Fruit fly (Drosophila melanogaster): Measurements from ENCODE around the gene CG31975.
A peak's percentile ranks its signal among the peaks of the same experiment; 100 is the strongest.

The CG31975 gene

DNA sequence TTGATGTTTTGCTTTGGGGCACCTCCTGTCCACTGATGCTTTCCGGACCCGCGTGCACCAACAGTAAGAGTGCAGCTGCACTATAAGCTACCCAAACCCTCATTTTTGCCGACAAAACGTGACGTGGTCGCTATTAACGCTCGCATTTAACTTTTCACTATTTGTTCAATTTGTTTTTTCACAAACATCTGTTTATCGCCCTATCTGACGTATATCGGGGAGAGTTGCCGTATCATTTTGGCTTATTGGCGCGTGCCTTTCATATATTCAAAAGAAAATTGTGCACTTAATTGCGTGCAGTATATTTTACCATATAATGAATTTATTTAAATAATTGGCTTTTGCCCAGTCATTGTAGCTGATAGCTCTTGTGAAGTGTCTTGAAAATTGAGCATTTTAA lies 34.3 kb downstream of the CG31975 start, which contains the start of the genes Nhe1 and Sam-S (continued):
- TF ChIP-seq CG10274 (GFP tag; optimal IDR thresholded peaks at IDR 0.05): no peak
- TF ChIP-seq Nf-YC (tag; optimal IDR thresholded peaks at IDR 0.05): no peak
- TF ChIP-seq al (GFP tag; IDR thresholded peaks at IDR 0.05): no peak
- TF ChIP-seq CG15479 (GFP tag; optimal IDR thresholded peaks at IDR 0.05): no peak
- TF ChIP-seq HLH4C (GFP tag; IDR thresholded peaks at IDR 0.05; ENCODE audit: partially characterized antibody): no peak
- 0 out of 2 replicates have a peak, but pooled peaks have one; percentile 39 for TF ChIP-seq nerfin-2 (GFP tag; IDR thresholded peaks at IDR 0.05; ENCODE audit: partially characterized antibody)
- TF ChIP-seq bowl (GFP tag; IDR thresholded peaks at IDR 0.05): no peak
- TF ChIP-seq onecut (GFP tag; IDR thresholded peaks at IDR 0.05): no peak
- TF ChIP-seq Usf (GFP tag; optimal IDR thresholded peaks at IDR 0.05): no peak
- TF ChIP-seq klu (GFP tag; IDR thresholded peaks at IDR 0.05): no peak
- no peak for TF ChIP-seq bsh (GFP tag; optimal IDR thresholded peaks at IDR 0.05)
- TF ChIP-seq CG11560 (tag; IDR thresholded peaks at IDR 0.05): no peak
- TF ChIP-seq CG6791 (GFP tag; IDR thresholded peaks at IDR 0.05; ENCODE audit: partially characterized antibody): 0 out of 3 replicates have a peak, but pooled peaks have one; percentile 27
- TF ChIP-seq E2f2 (GFP tag; IDR thresholded peaks at IDR 0.05): peak; percentile 89
- no peak for TF ChIP-seq CG7556 (GFP tag; optimal IDR thresholded peaks at IDR 0.05)
- no peak for TF ChIP-seq HmgZ (tag; optimal IDR thresholded peaks at IDR 0.05)
- no peak for TF ChIP-seq CG9797 (GFP tag; optimal IDR thresholded peaks at IDR 0.05)
- peak; percentile 83 for TF ChIP-seq MESR4 (GFP tag; optimal IDR thresholded peaks at IDR 0.05)
- no peak for TF ChIP-seq Dad (GFP tag; optimal IDR thresholded peaks at IDR 0.05)
- TF ChIP-seq maf-S (GFP tag; optimal IDR thresholded peaks at IDR 0.05): no peak
- TF ChIP-seq pum (GFP tag; optimal IDR thresholded peaks at IDR 0.05): no peak
- TF ChIP-seq crp (GFP tag; optimal IDR thresholded peaks at IDR 0.05): peak in 1 of 2 experiments; percentile 78
- TF ChIP-seq Elba2 (GFP tag; optimal IDR thresholded peaks at IDR 0.05): no peak
- no peak for TF ChIP-seq hkb (optimal IDR thresholded peaks at IDR 0.05)
- TF ChIP-seq hkb (GFP tag; IDR thresholded peaks at IDR 0.05): no peak
- TF ChIP-seq Optix (GFP tag; IDR thresholded peaks at IDR 0.05): no peak
- no peak for TF ChIP-seq CG17829 (tag; optimal IDR thresholded peaks at IDR 0.05)
- no peak for TF ChIP-seq pros (GFP tag; optimal IDR thresholded peaks at IDR 0.05)
- no peak for TF ChIP-seq grn (GFP tag; optimal IDR thresholded peaks at IDR 0.05)
- TF ChIP-seq Bgb (GFP tag; IDR thresholded peaks at IDR 0.05; ENCODE audit: partially characterized antibody): 0 out of 2 replicates have a peak, but pooled peaks have one; percentile 10
- no peak for TF ChIP-seq CG17328 (GFP tag; IDR thresholded peaks at IDR 0.05)
- no peak for TF ChIP-seq HLH3B (GFP tag; IDR thresholded peaks at IDR 0.05)
- TF ChIP-seq MBD-R2 (GFP tag; IDR thresholded peaks at IDR 0.05): peak; percentile 44; the same call in 1 of the 2 replicates
- peak; percentile 95 for TF ChIP-seq CG15514 (GFP tag; optimal IDR thresholded peaks at IDR 0.05)
- TF ChIP-seq bbx (GFP tag; IDR thresholded peaks at IDR 0.05; ENCODE audit: partially characterized antibody): no peak
- no peak for TF ChIP-seq CG11247 (GFP tag; IDR thresholded peaks at IDR 0.05)
- TF ChIP-seq trem (tag; optimal IDR thresholded peaks at IDR 0.05): peak; percentile 9
- TF ChIP-seq tx (GFP tag; optimal IDR thresholded peaks at IDR 0.05): no peak
- no peak for TF ChIP-seq CG13624 (GFP tag; optimal IDR thresholded peaks at IDR 0.05)
- no peak for TF ChIP-seq HLHmδ (GFP tag; optimal IDR thresholded peaks at IDR 0.05)
- TF ChIP-seq CG14050 (GFP tag; IDR thresholded peaks at IDR 0.05): no peak
- TF ChIP-seq CG34376 (GFP tag; optimal IDR thresholded peaks at IDR 0.05): no peak
- TF ChIP-seq az2 (GFP tag; optimal IDR thresholded peaks at IDR 0.05): no peak
- no peak for TF ChIP-seq pan (optimal IDR thresholded peaks at IDR 0.05)
- TF ChIP-seq pan (GFP tag; optimal IDR thresholded peaks at IDR 0.05 in 1 of 2, IDR thresholded peaks at IDR 0.05 in 1 of 2): no peak
- TF ChIP-seq CG10979 (tag; optimal IDR thresholded peaks at IDR 0.05): no peak
- TF ChIP-seq ewg (GFP tag; optimal IDR thresholded peaks at IDR 0.05): no peak
- no peak for TF ChIP-seq Xrp1 (GFP tag; IDR thresholded peaks at IDR 0.05)
- no peak for TF ChIP-seq scrt (GFP tag; optimal IDR thresholded peaks at IDR 0.05)
- no peak for TF ChIP-seq Myb (GFP tag; optimal IDR thresholded peaks at IDR 0.05)
- TF ChIP-seq z (GFP tag; IDR thresholded peaks at IDR 0.05): no peak
- TF ChIP-seq Oli (tag; optimal IDR thresholded peaks at IDR 0.05): no peak
